Worm (Caenorhabditis elegans) whole organism, midembryonic: ENCODE measurements around the gene irld-66.

Source experiments
- flt-1 ChIP-seq: fragments of 200-800 bp; sonication (Bioruptor generic); IDR thresholded peaks from 2 replicates; pipeline ENCODE4 v1.3.6; 2022; ENCODE audit warnings: missing genetic modification characterization, missing compliant biosample characterization
- med-1 ChIP-seq: sonication (generic microtip); optimal IDR thresholded peaks from 2 replicates; lab custom pipeline; 2017; ENCODE audit warnings: missing genetic modification characterization, mild to moderate bottlenecking, missing compliant biosample characterization, antibody characterized with exemption, missing genetic modification reagents; ENCODE audit not compliant: insufficient read depth
- ztf-23 ChIP-seq: fragments of 200-800 bp; sonication (Bioruptor generic); IDR thresholded peaks from 2 replicates; pipeline ENCODE4 v1.3.6; 2022; ENCODE audit warnings: missing genetic modification reagents, missing genetic modification characterization, missing compliant biosample characterization

- TF ChIP-seq ztf-23, result peak; percentile 82
- peak; percentile 86 for TF ChIP-seq flt-1
- TF ChIP-seq med-1 (GFP tag; lab: Kevin White, UChicago), result no peak
These were observed 51.6 kb downstream of the irld-66 start, which contains the start of gene pinn-1 for ce11 chrII:2888957-2889630.
